Fruit fly (Drosophila melanogaster) whole organism, prepupa: Measurements from ENCODE around the gene ninaA.

Source experiments
- CG4318 ChIP-seq: fragments of 200-800 bp; sonication (Bioruptor generic); optimal IDR thresholded peaks from 3 replicates; lab custom pipeline; 2017; ENCODE audit warnings: missing biosample characterization, mild to moderate bottlenecking, missing genetic modification characterization
- CG6854 ChIP-seq: fragments of 200-800 bp; sonication (Bioruptor generic); optimal IDR thresholded peaks from 2 replicates; lab custom pipeline; 2017; ENCODE audit warnings: missing biosample characterization, mild to moderate bottlenecking, missing genetic modification characterization
- Gug ChIP-seq: fragments of 200-800 bp; sonication (Bioruptor generic); IDR thresholded peaks from 2 replicates; pipeline ENCODE4 v1.3.6; 2022; ENCODE audit warnings: missing biosample characterization, missing genetic modification characterization
- Hr4 ChIP-seq: fragments of 200-800 bp; sonication (Bioruptor generic); optimal IDR thresholded peaks from 3 replicates; lab custom pipeline; 2016; ENCODE audit warnings: missing biosample characterization, missing genetic modification characterization
- Sox14 ChIP-seq: fragments of 200-800 bp; sonication (Bioruptor generic); optimal IDR thresholded peaks from 3 replicates; lab custom pipeline; 2016; ENCODE audit warnings: missing biosample characterization, missing genetic modification characterization
- dac ChIP-seq: fragments of 200-800 bp; sonication (Bioruptor generic); optimal IDR thresholded peaks from 2 replicates; lab custom pipeline; 2017; ENCODE audit warnings: missing biosample characterization, mild to moderate bottlenecking, missing genetic modification characterization

dm6 chr2L:840716-841115, 36.4 kb upstream of the ninaA start:
- no peak for TF ChIP-seq Gug (GFP tag; lab: Robert Waterston, UW)
- no peak for TF ChIP-seq dac
- no peak for TF ChIP-seq Hr4 (GFP tag; lab: Kevin White, UChicago)
- TF ChIP-seq CG6854 (GFP tag; lab: Kevin White, UChicago) = no peak
- TF ChIP-seq CG4318 (GFP tag; lab: Kevin White, UChicago) = no peak
- no peak for TF ChIP-seq Sox14 (GFP tag; lab: Kevin White, UChicago)
